Worm (Caenorhabditis elegans) whole organism, L4/young adult: ENCODE measurements around the gene Y6G8.16.
"Not testable (repeated sequence)": the region's sequence is repeated elsewhere in the genome, so short reads cannot be mapped to it uniquely, and the experiment has no call there.

ENCODE experiments used
- W03F9.2 ChIP-seq: fragments of 150-350 bp; optimal IDR thresholded peaks from 2 replicates; lab custom pipeline; 2014; ENCODE audit warnings: missing biosample characterization, missing genetic modification characterization
- dao-5 ChIP-seq: sonication (generic microtip); optimal IDR thresholded peaks from 2 replicates; lab custom pipeline; 2016; ENCODE audit warnings: missing genotype, missing genetic modification characterization, moderate library complexity, missing compliant biosample characterization
- him-1 ChIP-seq: sonication (generic microtip); optimal IDR thresholded peaks from 2 replicates; lab custom pipeline; 2016; ENCODE audit warnings: missing genotype, missing genetic modification reagents, missing genetic modification characterization, missing compliant biosample characterization

The Y6G8.16 gene

DNA sequence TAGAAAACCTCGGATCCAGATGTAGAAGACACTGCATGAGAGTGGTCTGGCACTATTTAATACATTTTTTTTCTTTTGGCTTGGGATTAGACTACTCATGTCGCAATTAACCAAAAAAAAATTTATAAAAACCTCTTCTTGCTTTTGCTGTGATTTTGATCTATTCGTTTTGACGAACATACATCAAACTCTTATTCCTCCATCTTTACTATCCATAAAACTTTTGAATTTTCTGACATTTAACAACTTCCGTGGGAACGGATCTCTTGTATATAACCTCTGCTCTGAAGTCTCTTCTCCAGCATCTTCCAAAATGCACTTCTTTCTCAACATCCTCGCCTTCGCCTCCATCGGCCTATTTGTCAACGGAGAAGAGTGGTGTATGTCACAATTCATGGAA lies at the start of gene Y6G8.16:
Y6G8.16 (plus strand) TSS at position 301 of the 400 bp plus-strand sequence.
- TF ChIP-seq W03F9.2, him-1, dao-5 (tag; lab: Kevin White, UChicago): not testable (repeated sequence)

DNA sequence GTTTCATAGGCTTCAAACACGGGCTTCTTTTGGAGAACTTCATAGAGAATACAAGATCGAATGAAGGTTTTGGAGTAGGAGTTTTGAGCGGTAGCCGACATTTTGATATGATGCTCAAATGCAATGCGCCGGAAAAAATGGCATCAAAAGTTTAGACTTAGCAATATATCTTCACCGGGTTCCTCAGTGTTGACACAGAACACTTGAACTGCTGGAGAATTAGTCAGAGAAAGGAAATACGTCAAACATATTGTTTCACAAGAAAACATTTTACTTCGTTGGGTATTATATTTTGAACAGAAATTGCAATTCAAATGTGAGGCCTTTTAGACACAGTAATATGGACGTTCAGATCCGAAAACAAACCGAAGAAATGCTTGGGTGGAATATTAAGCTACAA lies 47.8 kb upstream of the Y6G8.16 start, which contains the start of gene fbxa-174:
fbxa-174 (minus strand) TSS at position 101 of the 400 bp plus-strand sequence.
- TF ChIP-seq dao-5 (tag; lab: Kevin White, UChicago) (no peak), W03F9.2 (tag; lab: Kevin White, UChicago) (no peak), him-1 (tag; lab: Kevin White, UChicago) (no peak)

DNA sequence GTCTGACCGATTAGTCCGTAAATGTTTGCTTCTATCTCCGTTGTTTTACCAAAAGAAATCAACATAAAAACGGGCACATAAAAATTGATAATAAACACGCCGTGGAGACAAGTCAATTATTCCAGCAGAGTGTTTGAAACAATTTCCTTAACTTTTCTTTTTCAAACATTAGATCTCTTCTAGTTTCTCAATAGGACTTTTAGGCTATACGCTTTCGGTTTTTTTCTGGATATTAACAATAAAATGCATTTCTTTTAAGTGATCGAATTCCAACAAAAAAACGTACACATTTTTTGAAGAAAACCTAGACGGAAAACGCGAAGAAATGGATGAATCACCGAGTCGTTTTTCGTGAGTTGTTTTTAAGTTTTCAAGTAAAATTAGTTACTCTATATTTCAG lies 47.2 kb upstream of the Y6G8.16 start, which contains the start of gene fbxa-172:
fbxa-172 (plus strand) TSS at position 301 of the 400 bp plus-strand sequence.
- TF ChIP-seq dao-5 (tag; lab: Kevin White, UChicago): no peak

DNA sequence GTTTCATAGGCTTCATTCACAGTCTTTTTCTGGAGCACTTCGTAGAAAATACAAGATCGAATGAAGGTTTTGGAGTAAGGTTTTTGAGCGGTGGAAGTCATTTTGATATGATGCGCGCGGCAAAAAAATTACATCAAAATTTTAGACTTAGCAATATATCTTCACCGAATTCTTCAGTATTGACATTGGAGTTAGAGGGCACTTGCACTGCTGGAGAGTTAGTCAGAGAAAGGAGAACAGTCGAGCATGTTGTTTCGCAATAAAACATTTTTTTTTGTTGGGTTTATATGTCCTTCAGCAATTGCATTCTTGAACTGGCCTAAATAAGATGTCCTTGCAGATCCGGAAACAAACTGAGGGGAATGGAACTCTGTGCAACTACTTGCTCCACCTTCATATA lies 40.2 kb upstream of the Y6G8.16 start, which contains the start of gene fbxa-171:
fbxa-171 (minus strand) TSS at position 101 of the 400 bp plus-strand sequence.
- TF ChIP-seq dao-5 (tag; lab: Kevin White, UChicago) (no peak), W03F9.2 (tag; lab: Kevin White, UChicago) (no peak), him-1 (tag; lab: Kevin White, UChicago) (no peak)

DNA sequence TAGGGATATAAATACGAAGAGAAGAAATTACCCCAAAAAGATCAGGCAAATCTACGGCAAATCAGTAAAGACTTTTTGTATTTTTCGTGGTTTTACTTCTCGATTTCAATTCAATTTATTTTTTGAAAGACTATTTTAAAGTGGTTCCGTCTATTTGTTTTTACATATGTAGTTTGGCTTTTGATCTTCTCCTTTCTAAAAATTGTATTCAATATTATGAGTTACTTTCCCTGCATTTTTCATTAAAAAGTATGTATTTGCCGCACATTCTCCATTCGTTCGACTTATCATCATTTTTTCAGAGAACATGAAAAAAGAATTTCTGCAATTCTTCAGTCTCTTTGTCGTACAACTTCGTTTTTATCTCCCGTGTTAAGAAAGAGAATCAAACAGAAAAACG lies 39.3 kb upstream of the Y6G8.16 start, which contains the start of gene C38D9.2:
C38D9.2 (plus strand) TSS at position 301 of the 400 bp plus-strand sequence.
- TF ChIP-seq W03F9.2 (tag; lab: Kevin White, UChicago): no peak

DNA sequence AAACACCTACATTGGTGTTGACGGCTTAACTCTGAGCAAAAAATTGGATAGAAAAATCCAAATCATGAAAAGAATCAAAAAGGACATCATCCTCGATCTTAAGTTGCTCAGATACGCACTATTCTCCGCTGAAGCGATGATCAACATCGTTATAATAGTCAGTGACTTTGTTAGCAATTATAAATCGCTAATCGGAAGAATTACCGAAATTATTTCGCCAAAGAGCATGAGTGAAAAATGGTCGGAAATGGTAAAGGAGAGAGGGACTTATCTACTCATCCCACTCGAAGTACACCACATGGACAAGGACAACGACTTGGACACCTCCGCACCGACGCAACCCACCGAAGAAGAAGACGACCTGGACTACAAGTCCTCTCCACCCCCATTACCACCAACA lies 26.1 kb upstream of the Y6G8.16 start:
- no peak for TF ChIP-seq W03F9.2 (tag; lab: Kevin White, UChicago)
- no peak for TF ChIP-seq him-1 (tag; lab: Kevin White, UChicago)
- no peak for TF ChIP-seq dao-5 (tag; lab: Kevin White, UChicago)

DNA sequence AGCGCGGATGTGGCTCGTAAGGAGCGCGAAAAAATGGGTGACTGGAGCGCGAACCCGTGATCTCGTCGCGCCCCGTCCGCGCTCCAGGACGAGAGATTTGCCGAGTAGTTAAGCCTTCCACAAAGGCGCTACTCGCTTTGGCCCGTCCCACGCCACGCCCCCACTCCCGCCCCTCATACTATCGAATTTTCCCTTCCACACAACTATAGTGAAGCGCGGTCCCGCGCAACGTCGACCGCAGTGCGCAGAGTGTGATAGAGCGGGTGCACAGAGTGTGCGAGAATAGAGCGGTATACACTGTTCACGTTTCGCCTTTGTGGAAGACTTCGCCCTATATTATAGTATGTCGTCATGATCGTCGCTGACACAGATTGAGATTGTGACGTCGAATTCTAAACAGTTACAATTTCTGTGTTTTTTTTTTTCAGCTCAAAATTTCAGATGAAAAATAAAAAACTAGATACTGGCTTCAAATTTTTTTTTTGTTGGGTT lies 21.8 kb upstream of the Y6G8.16 start, which contains the start of gene fbxa-133:
fbxa-133 (plus strand) TSS at position 442 of the 492 bp plus-strand sequence.
- not testable (repeated sequence) for TF ChIP-seq him-1, dao-5, W03F9.2 (tag; lab: Kevin White, UChicago)

DNA sequence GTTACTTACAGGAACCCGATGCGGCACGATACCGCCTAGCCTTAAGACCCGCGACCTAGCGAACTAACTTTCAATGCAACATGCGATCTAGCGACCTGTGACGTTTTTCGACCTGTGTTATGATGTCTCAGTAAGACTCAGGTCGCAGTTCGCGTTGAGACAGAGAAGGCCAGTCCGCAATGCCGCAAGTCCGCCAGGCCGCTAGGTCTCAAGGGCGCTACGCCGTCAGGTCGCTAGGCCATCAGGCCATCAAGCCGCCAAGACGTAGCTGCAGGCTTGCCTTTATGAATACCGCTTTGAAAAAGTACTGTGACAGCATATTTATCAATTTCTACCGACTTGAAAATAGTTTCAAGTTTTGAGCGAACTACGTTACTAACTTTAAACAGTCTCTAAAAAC lies 10.5 kb upstream of the Y6G8.16 start:
- no peak for TF ChIP-seq dao-5 (tag; lab: Kevin White, UChicago)

DNA sequence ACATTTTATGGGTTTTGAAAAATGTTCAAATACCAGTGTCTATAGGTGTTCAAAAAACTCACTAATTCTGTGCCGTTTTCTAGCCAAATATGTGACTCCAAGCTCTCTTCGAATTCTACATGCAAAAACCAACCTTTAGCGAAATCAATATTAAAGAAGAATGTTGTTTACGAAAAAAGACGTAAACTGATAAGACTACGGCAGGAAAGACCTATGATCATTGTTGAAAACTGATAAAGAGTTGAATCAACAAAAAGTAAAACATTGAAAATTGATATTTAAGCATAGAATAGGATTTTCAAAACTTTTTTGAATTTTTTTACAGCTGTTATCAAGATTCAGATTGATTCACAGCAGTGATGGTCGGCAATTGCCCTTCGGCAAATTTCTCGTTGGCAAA lies 7.3 kb upstream of the Y6G8.16 start, which contains the start of gene Y6G8.2:
Y6G8.2 (minus strand) TSS at position 147 of the 400 bp plus-strand sequence.
- no peak for TF ChIP-seq W03F9.2 (tag; lab: Kevin White, UChicago)
- no peak for TF ChIP-seq him-1 (tag; lab: Kevin White, UChicago)
- TF ChIP-seq dao-5 (tag; lab: Kevin White, UChicago): no peak

DNA sequence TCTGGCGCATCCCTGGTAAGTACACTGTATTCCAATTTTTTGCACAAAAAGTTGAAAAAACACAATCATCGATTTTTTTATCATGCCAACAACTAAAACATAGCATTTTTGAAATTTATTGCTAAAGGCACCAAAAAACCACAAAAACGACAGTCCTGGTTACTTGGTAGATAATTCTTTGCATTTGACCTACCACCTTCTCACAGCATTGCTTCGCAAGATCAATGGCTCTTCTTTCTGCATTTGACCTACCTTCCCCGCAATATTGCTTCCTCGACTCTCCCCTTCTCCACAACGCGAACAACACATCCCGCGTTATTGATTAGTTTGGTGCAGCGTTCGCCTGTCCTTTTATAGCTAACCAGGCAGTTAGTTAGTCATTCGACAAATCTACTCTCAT lies 4.6 kb upstream of the Y6G8.16 start, which contains the start of gene ztf-25:
ztf-25 (plus strand) TSS at position 301 of the 400 bp plus-strand sequence.
- TF ChIP-seq dao-5 (tag; lab: Kevin White, UChicago) (no peak), W03F9.2 (tag; lab: Kevin White, UChicago) (no peak), him-1 (tag; lab: Kevin White, UChicago) (no peak)

DNA sequence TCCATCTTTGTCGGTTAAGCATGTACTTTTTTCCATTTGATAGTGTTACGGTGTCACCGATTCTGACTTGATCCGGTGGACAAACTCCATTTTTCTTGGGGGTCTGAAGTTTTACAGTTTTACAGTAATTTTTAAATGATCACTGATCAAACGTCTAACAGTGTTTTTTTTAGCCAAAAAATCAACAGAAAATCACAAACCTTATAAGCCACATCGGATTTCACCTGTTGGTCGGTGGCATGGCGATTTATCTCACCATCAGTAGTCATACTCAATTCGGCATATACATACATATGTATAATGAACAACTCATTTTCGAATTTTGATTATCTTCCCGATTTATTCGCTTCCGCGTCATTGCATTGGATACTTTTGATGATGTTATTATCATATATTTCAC lies 1.6 kb downstream of the Y6G8.16 start, which contains the start of gene srz-91:
srz-91 (plus strand) TSS at position 301 of the 400 bp plus-strand sequence.
- TF ChIP-seq him-1 (tag; lab: Kevin White, UChicago) (no peak), W03F9.2 (tag; lab: Kevin White, UChicago) (no peak), dao-5 (tag; lab: Kevin White, UChicago) (no peak)

DNA sequence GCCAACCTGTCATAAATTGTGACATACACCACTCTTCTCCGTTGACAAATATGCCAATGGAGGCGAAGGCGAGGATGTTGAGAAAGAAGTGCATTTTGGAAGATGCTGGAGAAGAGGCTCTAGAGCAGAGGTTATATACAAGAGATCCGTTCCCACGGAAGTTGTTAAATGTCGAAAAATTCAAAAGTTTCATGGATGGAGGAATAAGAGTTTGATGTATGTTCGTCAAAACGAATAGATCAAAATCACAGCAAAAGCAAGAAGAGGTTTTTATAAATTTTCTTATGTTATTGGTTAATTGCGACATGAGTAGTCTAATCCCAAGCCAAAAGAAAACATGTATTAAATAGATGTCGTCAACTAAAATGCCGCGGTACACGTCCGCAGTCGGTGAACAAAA lies 4.4 kb downstream of the Y6G8.16 start, which contains the start of gene Y6G8.15:
Y6G8.15 (minus strand) TSS at position 101 of the 400 bp plus-strand sequence.
- not testable (repeated sequence) for TF ChIP-seq W03F9.2, him-1, dao-5 (tag; lab: Kevin White, UChicago)

DNA sequence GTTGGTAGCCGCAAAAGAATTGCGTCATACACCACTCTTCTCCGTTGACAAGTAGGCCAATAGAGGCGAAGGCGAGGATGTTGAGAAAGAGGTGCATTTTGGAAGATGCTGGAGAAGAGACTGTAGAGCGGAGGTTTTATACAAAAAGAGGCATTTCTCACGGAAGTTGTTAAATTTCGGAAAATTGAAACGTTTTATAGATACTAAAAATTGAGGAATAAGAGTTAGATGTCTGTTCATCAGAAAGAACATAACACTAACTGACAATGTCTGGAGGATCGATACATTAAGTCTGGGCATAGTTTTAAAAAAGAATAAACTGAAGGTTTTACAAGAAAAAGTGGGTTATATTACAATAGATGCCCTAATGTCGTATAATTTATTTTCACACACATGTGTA lies 8.1 kb downstream of the Y6G8.16 start, which contains the start of gene Y6G8.14:
Y6G8.14 (minus strand) TSS at position 101 of the 400 bp plus-strand sequence.
- TF ChIP-seq dao-5 (tag; lab: Kevin White, UChicago): no peak
- no peak for TF ChIP-seq him-1 (tag; lab: Kevin White, UChicago)
- TF ChIP-seq W03F9.2 (tag; lab: Kevin White, UChicago): no peak

DNA sequence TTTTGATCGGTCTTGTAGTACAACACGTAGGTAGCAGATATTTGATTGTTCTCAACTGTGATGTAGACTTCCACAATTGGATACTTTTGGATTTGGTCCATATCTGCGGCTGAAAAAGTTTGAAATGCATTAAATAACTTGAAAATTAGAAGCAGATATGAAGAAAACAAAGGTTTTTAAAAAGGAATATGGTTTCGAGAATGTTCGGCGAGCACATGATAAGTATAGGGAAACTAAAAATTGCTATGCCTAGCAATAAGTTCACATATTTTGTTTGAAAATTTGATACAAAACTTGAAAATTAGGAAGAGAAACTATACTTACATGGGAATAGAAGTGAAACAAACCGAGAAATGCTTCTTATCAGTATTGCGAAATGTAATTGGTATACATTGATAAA lies 9.5 kb downstream of the Y6G8.16 start, which contains the start of gene Y6G8.5:
Y6G8.5 (minus strand) TSS at position 101 of the 400 bp plus-strand sequence.
- TF ChIP-seq W03F9.2 (tag; lab: Kevin White, UChicago): no peak
- TF ChIP-seq dao-5 (tag; lab: Kevin White, UChicago): no peak
- no peak for TF ChIP-seq him-1 (tag; lab: Kevin White, UChicago)
